Fruit fly (Drosophila melanogaster) whole organism, pupa: ENCODE data around the gene dls.

ENCODE experiments used
- CG10348 ChIP-seq: fragments of 200-800 bp; sonication (Bioruptor generic); IDR thresholded peaks from 2 replicates; pipeline ENCODE4 v1.3.6; 2022; ENCODE audit warnings: missing biosample characterization, missing genetic modification characterization
- CG12605 ChIP-seq: fragments of 200-800 bp; sonication (Bioruptor generic); IDR thresholded peaks from 2 replicates; pipeline ENCODE4 v1.3.6; 2022; ENCODE audit warnings: missing biosample characterization, missing genetic modification characterization
- CG13204 ChIP-seq: fragments of 200-800 bp; sonication (Bioruptor generic); optimal IDR thresholded peaks from 2 replicates; lab custom pipeline; 2018; ENCODE audit warnings: missing biosample characterization, mild to moderate bottlenecking, missing genetic modification characterization, moderate library complexity
- CG14655 ChIP-seq: fragments of 200-800 bp; sonication (Bioruptor generic); optimal IDR thresholded peaks from 3 replicates; lab custom pipeline; 2017; ENCODE audit warnings: mild to moderate bottlenecking, missing biosample characterization, missing genetic modification reagents, missing genetic modification characterization
- CG15710 ChIP-seq: fragments of 200-800 bp; sonication (Bioruptor generic); optimal IDR thresholded peaks from 2 replicates; lab custom pipeline; 2018; ENCODE audit warnings: missing biosample characterization, mild to moderate bottlenecking, missing genetic modification characterization, moderate library complexity
- CG17806 ChIP-seq: fragments of 200-800 bp; sonication (Bioruptor generic); optimal IDR thresholded peaks from 2 replicates; lab custom pipeline; 2018; ENCODE audit warnings: missing biosample characterization, mild to moderate bottlenecking, missing genetic modification characterization, moderate library complexity
- CG32121 ChIP-seq: fragments of 200-800 bp; sonication (Bioruptor generic); IDR thresholded peaks from 2 replicates; pipeline ENCODE4 v1.3.6; 2022; ENCODE audit warnings: missing biosample characterization, missing genetic modification characterization
- CG34367 ChIP-seq: fragments of 200-800 bp; sonication (Bioruptor generic); optimal IDR thresholded peaks from 2 replicates; lab custom pipeline; 2018; ENCODE audit warnings: missing biosample characterization, mild to moderate bottlenecking, missing genetic modification characterization
- CG4496 ChIP-seq: fragments of 200-800 bp; sonication (Bioruptor generic); IDR thresholded peaks from 3 replicates; pipeline ENCODE4 v1.3.6; 2022; ENCODE audit warnings: missing biosample characterization, missing genetic modification characterization
- CG8159 ChIP-seq: fragments of 200-800 bp; sonication (Bioruptor generic); optimal IDR thresholded peaks from 3 replicates; lab custom pipeline; 2018; ENCODE audit warnings: missing biosample characterization, mild to moderate bottlenecking, missing genetic modification characterization, moderate library complexity
- CG8301 ChIP-seq: fragments of 200-800 bp; sonication (Bioruptor generic); optimal IDR thresholded peaks from 2 replicates; lab custom pipeline; 2018; ENCODE audit warnings: missing biosample characterization, mild to moderate bottlenecking, missing genetic modification characterization
- CG9948 ChIP-seq: fragments of 200-800 bp; sonication (Bioruptor generic); optimal IDR thresholded peaks from 2 replicates; lab custom pipeline; 2018; ENCODE audit warnings: missing biosample characterization, mild to moderate bottlenecking, missing genetic modification characterization, moderate library complexity
- D1 ChIP-seq: fragments of 200-800 bp; sonication (Bioruptor generic); optimal IDR thresholded peaks from 2 replicates; lab custom pipeline; 2018; ENCODE audit warnings: missing biosample characterization, mild to moderate bottlenecking, missing genetic modification characterization, moderate library complexity
- EcR ChIP-seq: fragments of 200-800 bp; sonication (Bioruptor generic); optimal IDR thresholded peaks from 3 replicates; lab custom pipeline; 2019; ENCODE audit warnings: missing biosample characterization, missing genetic modification characterization, mild to moderate bottlenecking, moderate library complexity, missing genetic modification reagents
- Ets98B ChIP-seq: fragments of 200-800 bp; sonication (Bioruptor generic); IDR thresholded peaks from 2 replicates; pipeline ENCODE4 v1.3.6; 2022; ENCODE audit warnings: missing biosample characterization, missing genetic modification characterization
- Pif1A ChIP-seq: fragments of 200-800 bp; sonication (Bioruptor generic); optimal IDR thresholded peaks from 3 replicates; lab custom pipeline; 2016; ENCODE audit warnings: missing biosample characterization, missing genetic modification characterization
- Pif1B ChIP-seq: fragments of 200-800 bp; sonication (Bioruptor generic); optimal IDR thresholded peaks from 3 replicates; lab custom pipeline; 2016; ENCODE audit warnings: missing biosample characterization, missing genetic modification characterization
- Snoo ChIP-seq: fragments of 200-800 bp; sonication (Bioruptor generic); optimal IDR thresholded peaks from 3 replicates; lab custom pipeline; 2017; ENCODE audit warnings: missing biosample characterization, mild to moderate bottlenecking, missing genetic modification characterization, inconsistent platforms
- fd96Ca ChIP-seq: fragments of 200-800 bp; sonication (Bioruptor generic); IDR thresholded peaks from 3 replicates; pipeline ENCODE4 v1.3.6; 2022; ENCODE audit warnings: missing biosample characterization, missing genetic modification characterization
- gl ChIP-seq: fragments of 200-800 bp; sonication (Bioruptor generic); optimal IDR thresholded peaks from 2 replicates; lab custom pipeline; 2018; ENCODE audit warnings: missing biosample characterization, mild to moderate bottlenecking, missing genetic modification characterization
- rn ChIP-seq: fragments of 200-800 bp; sonication (Bioruptor generic); IDR thresholded peaks from 2 replicates; pipeline ENCODE4 v1.3.6; 2022; ENCODE audit warnings: missing biosample characterization, missing genetic modification characterization

dls gene

dm6 chr3L:16157251-16158190 is 43.6 kb upstream of the dls start:
- TF ChIP-seq CG17806 (tag; lab: Kevin White, UChicago) (peak; percentile 50), CG32121 (GFP tag; lab: Robert Waterston, UW) (no peak), rn (GFP tag; lab: Robert Waterston, UW) (0 out of 2 replicates have a peak, but pooled peaks have one; percentile 22), CG4496 (GFP tag; lab: Robert Waterston, UW) (peak; percentile 47; the same call in 2 of the 3 replicates), gl (tag; lab: Kevin White, UChicago) (no peak), CG15710 (tag; lab: Kevin White, UChicago) (peak; percentile 31), CG12605 (GFP tag; lab: Robert Waterston, UW) (no peak), Ets98B (no peak), CG34367 (tag; lab: Kevin White, UChicago) (peak; percentile 9), fd96Ca (GFP tag; lab: Robert Waterston, UW) (no peak), EcR (GFP tag; lab: Kevin White, UChicago) (no peak), Snoo (no peak), CG13204 (GFP tag; lab: Kevin White, UChicago) (no peak), Pif1B (GFP tag; lab: Kevin White, UChicago) (peak; percentile 43), D1 (tag; lab: Kevin White, UChicago) (peak; percentile 32), CG10348 (GFP tag; lab: Robert Waterston, UW) (no peak), CG8301 (peak; percentile 71), CG14655 (GFP tag; lab: Kevin White, UChicago) (peak; percentile 69), CG8159 (tag; lab: Kevin White, UChicago) (peak; percentile 57), CG9948 (peak; percentile 61), Pif1A (GFP tag; lab: Kevin White, UChicago) (peak; percentile 69)

DNA sequence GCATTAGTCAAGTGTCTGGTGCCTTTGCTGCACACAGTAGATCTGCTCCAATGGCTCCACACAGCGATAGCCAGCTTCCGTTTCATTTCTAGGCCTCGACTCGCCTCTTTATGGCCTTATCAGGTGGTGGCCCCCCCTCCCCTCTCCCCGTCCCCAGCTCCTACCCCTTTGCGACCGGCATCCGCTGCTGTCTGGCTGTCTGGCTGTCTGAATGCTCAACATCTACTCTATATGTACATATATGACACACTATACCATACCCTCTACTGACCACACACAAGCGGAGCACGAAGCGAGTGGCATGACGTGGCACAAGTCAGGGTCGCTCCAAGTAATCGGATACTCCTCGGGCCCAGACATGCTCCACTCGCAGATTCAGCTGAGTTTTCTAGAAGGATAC is 42.8 kb upstream of the dls start:
- TF ChIP-seq Snoo (no peak), Ets98B (peak; percentile 29; the same call in 1 of the 2 replicates), EcR (GFP tag; lab: Kevin White, UChicago) (peak; percentile 71)

DNA sequence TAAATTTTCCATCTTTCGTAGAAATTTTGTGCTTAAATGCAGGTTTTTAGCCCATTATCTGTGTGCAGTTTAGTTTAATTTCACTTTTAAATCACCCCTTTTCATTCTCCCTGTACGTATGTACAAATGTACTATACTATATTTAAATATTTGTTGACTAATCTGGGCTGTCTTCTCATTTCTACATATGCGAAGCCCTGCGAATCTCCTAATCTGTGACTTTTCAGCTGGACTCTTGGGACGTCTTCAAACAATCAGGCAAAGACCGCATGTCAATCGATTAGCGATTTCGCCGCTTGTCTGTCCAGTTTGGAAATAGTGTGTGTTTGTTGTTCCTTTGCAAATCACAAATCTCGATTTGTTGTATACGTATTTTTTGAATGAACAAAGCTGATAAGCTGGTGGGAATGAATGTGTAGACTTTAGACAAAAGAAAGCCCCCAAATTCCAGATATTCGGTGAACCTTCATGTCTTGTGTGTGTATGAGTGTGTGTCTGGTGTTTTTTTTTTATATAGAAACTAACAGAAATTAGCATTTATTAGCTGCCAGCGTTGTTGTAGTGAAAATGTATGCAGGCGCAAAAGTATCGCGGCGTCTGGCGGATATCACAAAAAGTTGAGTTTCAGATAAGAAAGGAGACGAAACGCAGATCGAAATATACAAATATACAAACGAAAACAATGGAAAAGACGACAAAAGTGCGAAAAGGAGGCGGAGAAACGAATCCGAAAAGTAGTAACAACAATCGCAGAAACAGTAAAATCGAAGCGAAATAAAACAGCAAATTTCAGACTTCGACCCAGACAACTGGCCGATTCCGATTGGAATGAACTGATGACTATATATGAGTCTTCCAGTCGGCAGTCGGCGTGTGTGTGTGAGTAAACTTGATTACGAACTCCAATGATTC is 41.7 kb upstream of the dls start:
- TF ChIP-seq EcR (GFP tag; lab: Kevin White, UChicago) = peak; percentile 41
- no peak for TF ChIP-seq CG15710 (tag; lab: Kevin White, UChicago)
- no peak for TF ChIP-seq CG13204 (GFP tag; lab: Kevin White, UChicago)
- TF ChIP-seq gl (tag; lab: Kevin White, UChicago) = peak; percentile 45
- TF ChIP-seq CG9948 = no peak
- TF ChIP-seq CG10348 (GFP tag; lab: Robert Waterston, UW) = no peak
- TF ChIP-seq CG34367 (tag; lab: Kevin White, UChicago) = no peak
- no peak; the same call in 1 of the 2 replicates for TF ChIP-seq Ets98B
- no peak for TF ChIP-seq rn (GFP tag; lab: Robert Waterston, UW)
- TF ChIP-seq CG12605 (GFP tag; lab: Robert Waterston, UW) = no peak
- no peak; the same call in 2 of the 3 replicates for TF ChIP-seq CG4496 (GFP tag; lab: Robert Waterston, UW)
- TF ChIP-seq CG8159 (tag; lab: Kevin White, UChicago) = no peak
- no peak for TF ChIP-seq Pif1A (GFP tag; lab: Kevin White, UChicago)
- no peak for TF ChIP-seq CG8301
- no peak for TF ChIP-seq CG17806 (tag; lab: Kevin White, UChicago)
- no peak for TF ChIP-seq CG32121 (GFP tag; lab: Robert Waterston, UW)
- peak; percentile 19 for TF ChIP-seq Snoo
- TF ChIP-seq Pif1B (GFP tag; lab: Kevin White, UChicago) = no peak
- no peak for TF ChIP-seq D1 (tag; lab: Kevin White, UChicago)

dm6 chr3L:16160073-16160398 is 41.1 kb upstream of the dls start:
- TF ChIP-seq CG10348 (GFP tag; lab: Robert Waterston, UW) (no peak), CG32121 (GFP tag; lab: Robert Waterston, UW) (no peak), Pif1A (GFP tag; lab: Kevin White, UChicago) (no peak), Ets98B (no peak), CG12605 (GFP tag; lab: Robert Waterston, UW) (no peak), CG14655 (GFP tag; lab: Kevin White, UChicago) (no peak), CG34367 (tag; lab: Kevin White, UChicago) (no peak)

dm6 chr3L:16160420-16161069 is 40.6 kb upstream of the dls start:
- peak; percentile 31 for TF ChIP-seq CG9948
- TF ChIP-seq Pif1B (GFP tag; lab: Kevin White, UChicago) = no peak
- no peak for TF ChIP-seq CG13204 (GFP tag; lab: Kevin White, UChicago)
- no peak; the same call in 2 of the 3 replicates for TF ChIP-seq CG4496 (GFP tag; lab: Robert Waterston, UW)
- TF ChIP-seq D1 (tag; lab: Kevin White, UChicago) = no peak
- TF ChIP-seq rn (GFP tag; lab: Robert Waterston, UW) = no peak
- peak; percentile 40 for TF ChIP-seq CG15710 (tag; lab: Kevin White, UChicago)
- no peak for TF ChIP-seq gl (tag; lab: Kevin White, UChicago)
- peak; percentile 4 for TF ChIP-seq Pif1A (GFP tag; lab: Kevin White, UChicago)
- no peak for TF ChIP-seq CG12605 (GFP tag; lab: Robert Waterston, UW)
- TF ChIP-seq CG8301 = peak; percentile 60
- TF ChIP-seq CG32121 (GFP tag; lab: Robert Waterston, UW) = 0 out of 2 replicates have a peak, but pooled peaks have one; percentile 38
- 0 out of 3 replicates have a peak, but pooled peaks have one; percentile 20 for TF ChIP-seq fd96Ca (GFP tag; lab: Robert Waterston, UW)
- TF ChIP-seq CG14655 (GFP tag; lab: Kevin White, UChicago) = peak; percentile 63
- no peak for TF ChIP-seq CG10348 (GFP tag; lab: Robert Waterston, UW)
- peak; percentile 7 for TF ChIP-seq CG8159 (tag; lab: Kevin White, UChicago)
- no peak for TF ChIP-seq EcR (GFP tag; lab: Kevin White, UChicago)
- TF ChIP-seq Snoo = no peak
- no peak for TF ChIP-seq CG34367 (tag; lab: Kevin White, UChicago)
- TF ChIP-seq Ets98B = no peak
- peak; percentile 36 for TF ChIP-seq CG17806 (tag; lab: Kevin White, UChicago)
